Worm (Caenorhabditis elegans) whole organism, early embryonic: ENCODE data around the gene T02H6.3.

Experiments
- F13C5.2 ChIP-seq: sonication (generic microtip); optimal IDR thresholded peaks from 2 replicates; lab custom pipeline; 2017; ENCODE audit warnings: mild to moderate bottlenecking, missing genetic modification characterization, inconsistent platforms, missing compliant biosample characterization
- aly-1 ChIP-seq: sonication (generic microtip); optimal IDR thresholded peaks from 2 replicates; lab custom pipeline; 2016; ENCODE audit warnings: missing genetic modification characterization, missing compliant biosample characterization
- ama-1 ChIP-seq: fragments of 150-350 bp; optimal IDR thresholded peaks from 2 replicates; lab custom pipeline; 2014
- ceh-13 ChIP-seq: fragments of 200-800 bp; sonication (Bioruptor generic); optimal IDR thresholded peaks from 2 replicates; lab custom pipeline; 2018; ENCODE audit warnings: mild to moderate bottlenecking, missing genetic modification characterization, missing compliant biosample characterization
- ceh-36 ChIP-seq: sonication (generic microtip); optimal IDR thresholded peaks from 2 replicates; lab custom pipeline; 2016; ENCODE audit warnings: missing genetic modification characterization, inconsistent platforms, missing compliant biosample characterization
- ets-7 ChIP-seq: sonication (generic microtip); optimal IDR thresholded peaks from 2 replicates; lab custom pipeline; 2016; ENCODE audit warnings: missing genotype, missing genetic modification characterization, missing compliant biosample characterization
- flt-1 ChIP-seq: fragments of 200-800 bp; sonication (Bioruptor generic); IDR thresholded peaks from 2 replicates; pipeline ENCODE4 v1.3.6; 2022; ENCODE audit warnings: missing genetic modification characterization, missing compliant biosample characterization
- hmg-4 ChIP-seq: fragments of 200-800 bp; sonication (Bioruptor generic); optimal IDR thresholded peaks from 2 replicates; lab custom pipeline; 2018; ENCODE audit warnings: mild to moderate bottlenecking, missing genetic modification characterization, missing compliant biosample characterization
- hnd-1 ChIP-seq: sonication (generic microtip); optimal IDR thresholded peaks from 2 replicates; lab custom pipeline; 2016; ENCODE audit warnings: missing genetic modification characterization, missing compliant biosample characterization
- sea-1 ChIP-seq: fragments of 200-800 bp; sonication (Bioruptor generic); conservative IDR thresholded peaks from 2 replicates; pipeline ENCODE4 v1.3.6; 2022; ENCODE audit warnings: missing genetic modification characterization, missing compliant biosample characterization
- tbx-11 ChIP-seq: fragments of 200-800 bp; sonication (Bioruptor generic); IDR thresholded peaks from 2 replicates; pipeline ENCODE4 v1.3.6; 2022; ENCODE audit warnings: missing genetic modification characterization, missing compliant biosample characterization
- tbx-37 ChIP-seq: fragments of 200-800 bp; sonication (Bioruptor generic); conservative IDR thresholded peaks from 2 replicates; pipeline ENCODE4 v1.3.6; 2022; ENCODE audit warnings: missing genetic modification reagents, missing genetic modification characterization, missing compliant biosample characterization
- tra-4 ChIP-seq: sonication (generic microtip); optimal IDR thresholded peaks from 2 replicates; lab custom pipeline; 2017; ENCODE audit warnings: missing genetic modification characterization, missing compliant biosample characterization

DNA sequence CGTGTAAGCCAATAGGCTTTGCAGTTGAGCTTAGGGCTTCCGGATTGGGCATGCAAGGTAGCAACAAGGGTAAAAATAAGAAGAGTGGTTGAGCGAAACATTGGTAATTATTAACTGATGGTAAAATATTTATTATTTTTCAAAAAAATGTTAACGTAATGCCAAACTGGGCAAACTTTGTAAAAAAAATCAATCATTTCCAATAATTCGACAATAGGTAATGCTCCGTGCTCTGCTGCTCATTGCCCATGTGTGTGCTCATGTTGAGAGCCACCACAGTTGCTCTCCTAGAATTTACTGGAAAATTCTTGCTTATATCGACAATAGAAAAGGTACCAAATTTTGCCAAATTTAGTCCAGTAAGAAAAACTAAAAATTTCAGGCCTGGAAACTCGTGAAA is 11.0 kb upstream of the T02H6.3 start, which contains the start of the genes T02H6.10 and T02H6.8:
- TF ChIP-seq ceh-13 (no peak), ama-1 (lab: Kevin White, UChicago) (no peak), hnd-1 (tag; lab: Kevin White, UChicago) (no peak), ceh-36 (tag; lab: Kevin White, UChicago) (no peak), flt-1 (GFP tag; lab: Robert Waterston, UW) (no peak), ets-7 (tag; lab: Kevin White, UChicago) (no peak), hmg-4 (GFP tag; lab: Kevin White, UChicago) (no peak), tbx-37 (GFP tag; lab: Robert Waterston, UW) (no peak), tra-4 (tag; lab: Kevin White, UChicago) (no peak), aly-1 (tag; lab: Kevin White, UChicago) (no peak), sea-1 (GFP tag; lab: Robert Waterston, UW) (no peak), tbx-11 (GFP tag; lab: Robert Waterston, UW) (no peak), F13C5.2 (tag; lab: Kevin White, UChicago) (no peak)
